Worm (Caenorhabditis elegans): ENCODE measurements around the gene F59A6.2.

F59A6.2 gene

DNA sequence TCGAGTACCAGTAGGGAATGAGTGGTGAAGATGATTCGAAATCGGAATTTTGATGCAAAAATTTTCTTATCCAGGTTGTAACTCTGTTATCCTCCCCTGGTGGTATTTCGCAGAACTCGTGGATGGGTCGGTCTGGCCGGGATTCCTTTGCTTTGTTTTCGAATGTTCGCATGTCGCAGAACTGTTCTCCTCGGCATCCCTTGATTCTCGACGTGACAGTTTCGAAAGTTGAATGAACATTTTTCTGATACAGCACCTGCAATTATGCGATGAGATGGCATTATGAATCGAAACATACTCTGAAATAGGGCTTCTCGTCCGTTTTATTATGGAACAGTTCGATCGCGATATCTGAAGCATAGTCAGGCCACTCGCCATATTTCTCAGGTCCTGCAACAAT is 41.8 kb downstream of the F59A6.2 start:
- TF ChIP-seq zag-1 (tag; optimal IDR thresholded peaks at IDR 0.05) (no peak), mab-5 (tag; optimal IDR thresholded peaks at IDR 0.05) (no peak), lin-39 (tag; optimal IDR thresholded peaks at IDR 0.05) (no peak), F13H6.1 (tag; optimal IDR thresholded peaks at IDR 0.05) (no peak), nhr-6 (tag; optimal IDR thresholded peaks at IDR 0.05) (no peak)

- TF ChIP-seq mdl-1 (tag; optimal IDR thresholded peaks at IDR 0.05) (peak in 1 of 2 experiments; percentile 8), crh-2 (tag; optimal IDR thresholded peaks at IDR 0.05) (peak; percentile 68), ztf-4 (tag; optimal IDR thresholded peaks at IDR 0.05) (no peak), C34F6.9 (tag; optimal IDR thresholded peaks at IDR 0.05) (peak; percentile 35), ztf-11 (tag; optimal IDR thresholded peaks at IDR 0.05) (no peak), ZK546.5 (tag; optimal IDR thresholded peaks at IDR 0.05) (no peak), sem-4 (tag; optimal IDR thresholded peaks at IDR 0.05) (peak; percentile 47), alr-1 (tag; optimal IDR thresholded peaks at IDR 0.05) (no peak), ceh-16 (tag; optimal IDR thresholded peaks at IDR 0.05) (no peak), sma-9 (GFP tag; optimal IDR thresholded peaks at IDR 0.05) (peak; percentile 66), sma-9 (tag; optimal IDR thresholded peaks at IDR 0.05) (no peak), F13H6.1 (tag; optimal IDR thresholded peaks at IDR 0.05) (peak; percentile 71), Y55F3AM.14 (GFP tag; optimal IDR thresholded peaks at IDR 0.05) (no peak), nhr-77 (tag; optimal IDR thresholded peaks at IDR 0.05) (peak; percentile 24), lsy-2 (tag; optimal IDR thresholded peaks at IDR 0.05) (peak; percentile 63 to 81), aly-2 (tag; optimal IDR thresholded peaks at IDR 0.05) (no peak), nhr-11 (tag; optimal IDR thresholded peaks at IDR 0.05) (no peak), egl-27 (tag; optimal IDR thresholded peaks at IDR 0.05) (no peak), sma-3 (GFP tag; optimal IDR thresholded peaks at IDR 0.05) (peak; percentile 73), zag-1 (tag; optimal IDR thresholded peaks at IDR 0.05) (no peak), mab-5 (tag; optimal IDR thresholded peaks at IDR 0.05) (no peak), dmd-4 (tag; optimal IDR thresholded peaks at IDR 0.05) (no peak), nhr-12 (tag; optimal IDR thresholded peaks at IDR 0.05) (no peak), ama-1 (optimal IDR thresholded peaks at IDR 0.05) (no peak), peb-1 (tag; optimal IDR thresholded peaks at IDR 0.05) (no peak), nhr-23 (tag; optimal IDR thresholded peaks at IDR 0.05) (no peak), nhr-129 (tag; optimal IDR thresholded peaks at IDR 0.05) (peak; percentile 61), R02D3.7 (tag; optimal IDR thresholded peaks at IDR 0.05) (no peak), elt-1 (tag; optimal IDR thresholded peaks at IDR 0.05) (no peak), snpc-4 (tag; optimal IDR thresholded peaks at IDR 0.05) (peak; percentile 98), unc-39 (tag; optimal IDR thresholded peaks at IDR 0.05) (no peak), unc-55 (GFP tag; optimal IDR thresholded peaks at IDR 0.05) (no peak), gmeb-1 (tag; optimal IDR thresholded peaks at IDR 0.05) (peak; percentile 62), skn-1 (tag; optimal IDR thresholded peaks at IDR 0.05) (no peak), lin-11 (tag; optimal IDR thresholded peaks at IDR 0.05) (peak; percentile 44), lin-13 (GFP tag; optimal IDR thresholded peaks at IDR 0.05) (peak; percentile 31), mbf-1 (tag; optimal IDR thresholded peaks at IDR 0.05) (no peak), blmp-1 (tag; optimal IDR thresholded peaks at IDR 0.05; ENCODE audit: insufficient read depth) (no peak), nhr-25 (tag; optimal IDR thresholded peaks at IDR 0.05) (peak; percentile 26), nhr-237 (tag; optimal IDR thresholded peaks at IDR 0.05) (no peak), nhr-21 (tag; optimal IDR thresholded peaks at IDR 0.05) (peak; percentile 45), elt-3 (tag; optimal IDR thresholded peaks at IDR 0.05) (no peak), nhr-10 (tag; optimal IDR thresholded peaks at IDR 0.05) (no peak), ztf-1 (GFP tag; conservative IDR thresholded peaks at IDR 0.05) (no peak), unc-62 (GFP tag; optimal IDR thresholded peaks at IDR 0.05) (no peak), ceh-82 (tag; optimal IDR thresholded peaks at IDR 0.05) (no peak), lin-39 (tag; optimal IDR thresholded peaks at IDR 0.05) (no peak), nhr-6 (tag; optimal IDR thresholded peaks at IDR 0.05) (no peak), fos-1 (tag; optimal IDR thresholded peaks at IDR 0.05) (peak; percentile 30)
Observed at ce11 chrII:5057315-5057714, 42.8 kb downstream of the F59A6.2 start.
